Fruit fly (Drosophila melanogaster) Kc167 (cell line): ENCODE measurements around the gene Trm7-34.

Source experiments
- Myc ChIP-seq: fragments of >200 bp; optimal IDR thresholded peaks from 2 replicates; lab custom pipeline; 2017; ENCODE audit warnings: missing external identifiers
- Sin3A ChIP-seq: fragments of >200 bp; optimal IDR thresholded peaks from 2 replicates; lab custom pipeline; 2018; ENCODE audit warnings: missing external identifiers
- h ChIP-seq: fragments of >200 bp; optimal IDR thresholded peaks from 3 replicates; lab custom pipeline; 2018; ENCODE audit warnings: missing external identifiers
- insv ChIP-seq: fragments of >200 bp; optimal IDR thresholded peaks from 3 replicates; lab custom pipeline; 2018; ENCODE audit warnings: missing external identifiers
- psq ChIP-seq: fragments of >200 bp; optimal IDR thresholded peaks from 2 replicates; lab custom pipeline; 2017; ENCODE audit warnings: missing external identifiers
- ttk ChIP-seq: sonication (Bioruptor generic); optimal IDR thresholded peaks from 2 replicates; lab custom pipeline; 2017; ENCODE audit warnings: missing external identifiers

DNA sequence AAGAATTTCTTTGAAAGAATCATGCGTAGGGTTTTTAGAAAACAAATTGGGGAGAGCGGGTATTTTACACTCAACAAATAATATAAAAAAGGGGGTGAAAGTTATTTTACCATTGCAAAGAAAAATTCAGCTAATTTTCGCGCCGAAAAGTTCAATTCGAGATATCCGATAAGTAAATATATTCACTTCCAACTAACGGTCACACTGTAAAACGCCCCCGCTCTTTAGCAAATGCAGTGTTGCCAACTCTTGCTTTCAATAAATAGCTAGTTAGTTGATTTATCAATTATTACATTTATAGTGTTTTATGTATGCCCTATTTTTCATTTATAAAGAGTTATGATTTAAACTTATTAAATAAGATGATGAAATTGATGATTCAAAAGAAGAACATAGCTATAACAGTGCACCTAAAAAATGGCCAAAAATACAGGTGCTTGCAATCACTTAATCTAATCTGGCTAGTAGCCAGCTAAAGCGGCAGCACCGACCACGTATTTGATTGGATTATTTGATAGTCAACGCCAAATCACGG lies 4.6 kb upstream of the Trm7-34 start, which contains the start of gene meigo:
- TF ChIP-seq Myc (lab: Kevin White, UChicago): no peak
- no peak for TF ChIP-seq insv
- TF ChIP-seq ttk (lab: Kevin White, UChicago): no peak
- TF ChIP-seq h (lab: Kevin White, UChicago): no peak
- no peak for TF ChIP-seq Sin3A
- no peak for TF ChIP-seq psq (lab: Kevin White, UChicago)
